Fruit fly (Drosophila melanogaster) whole organism, adult: Measurements from ENCODE around the gene CG46467.

ENCODE experiments used
- CG11617 ChIP-seq: fragments of 200-800 bp; sonication (Bioruptor generic); optimal IDR thresholded peaks from 2 replicates; lab custom pipeline; 2017; ENCODE audit warnings: mild to moderate bottlenecking, missing biosample characterization, missing genetic modification reagents, missing genetic modification characterization
- CG12768 ChIP-seq: fragments of 200-800 bp; sonication (Bioruptor generic); optimal IDR thresholded peaks from 2 replicates; lab custom pipeline; 2017; ENCODE audit warnings: missing biosample characterization, missing genetic modification characterization, mild to moderate bottlenecking, moderate library complexity, missing genetic modification reagents
- CG14711 ChIP-seq: fragments of 200-800 bp; sonication (Bioruptor generic); optimal IDR thresholded peaks from 2 replicates; lab custom pipeline; 2018; ENCODE audit warnings: missing biosample characterization, mild to moderate bottlenecking, missing genetic modification characterization, moderate library complexity
- CG1620 ChIP-seq: fragments of 200-800 bp; sonication (Bioruptor generic); optimal IDR thresholded peaks from 2 replicates; lab custom pipeline; 2016; ENCODE audit warnings: missing biosample characterization, missing genetic modification characterization
- CG33017 ChIP-seq: fragments of 200-800 bp; sonication (Bioruptor generic); optimal IDR thresholded peaks from 2 replicates; lab custom pipeline; 2018; ENCODE audit warnings: missing biosample characterization, mild to moderate bottlenecking, missing genetic modification characterization, moderate library complexity
- CG5204 ChIP-seq: fragments of 200-800 bp; sonication (Bioruptor generic); optimal IDR thresholded peaks from 2 replicates; lab custom pipeline; 2016; ENCODE audit warnings: missing biosample characterization, missing genetic modification characterization
- CG7045 ChIP-seq: fragments of 200-800 bp; sonication (Bioruptor generic); optimal IDR thresholded peaks from 2 replicates; lab custom pipeline; 2017; ENCODE audit warnings: missing biosample characterization, mild to moderate bottlenecking, missing genetic modification characterization
- CG7101 ChIP-seq: fragments of 200-800 bp; sonication (Bioruptor generic); optimal IDR thresholded peaks from 2 replicates; lab custom pipeline; 2018; ENCODE audit warnings: missing biosample characterization, mild to moderate bottlenecking, missing genetic modification characterization, moderate library complexity
- Clk ChIP-seq: fragments of 200-800 bp; sonication (Bioruptor generic); optimal IDR thresholded peaks from 2 replicates; lab custom pipeline; 2017; ENCODE audit warnings: missing biosample characterization, missing genetic modification characterization
- Crg-1 ChIP-seq: fragments of 200-800 bp; sonication (Bioruptor generic); optimal IDR thresholded peaks from 2 replicates; lab custom pipeline; 2016; ENCODE audit warnings: missing biosample characterization, missing genetic modification characterization
- Hr96 ChIP-seq: fragments of 200-800 bp; sonication (Bioruptor generic); optimal IDR thresholded peaks from 2 replicates; lab custom pipeline; 2016; ENCODE audit warnings: missing biosample characterization, missing genetic modification characterization
- Mnt ChIP-seq: fragments of 200-800 bp; sonication (Bioruptor generic); optimal IDR thresholded peaks from 2 replicates; lab custom pipeline; 2016; ENCODE audit warnings: missing biosample characterization, mild to moderate bottlenecking, missing genetic modification characterization
- bab1 ChIP-seq: fragments of 200-800 bp; sonication (Bioruptor generic); optimal IDR thresholded peaks from 3 replicates; lab custom pipeline; 2019; ENCODE audit warnings: missing biosample characterization, mild to moderate bottlenecking, missing genetic modification characterization, moderate library complexity
- cic ChIP-seq: fragments of 200-800 bp; sonication (Bioruptor generic); optimal IDR thresholded peaks from 2 replicates; lab custom pipeline; 2017; ENCODE audit warnings: missing biosample characterization, mild to moderate bottlenecking, missing genetic modification characterization, moderate library complexity
- cnc ChIP-seq, 2 experiments: fragments of >200 bp; optimal IDR thresholded peaks; 2 replicates each; lab custom pipeline; 2017
- kay ChIP-seq: fragments of 200-800 bp; sonication (Bioruptor generic); peaks from one replicate; lab custom pipeline; 2016; ENCODE audit warnings: missing biosample characterization, missing genetic modification characterization, borderline replicate concordance
- ovo ChIP-seq: fragments of 200-800 bp; sonication (Bioruptor generic); optimal IDR thresholded peaks from 2 replicates; lab custom pipeline; 2016; ENCODE audit warnings: missing biosample characterization, missing genetic modification characterization
- pad ChIP-seq: fragments of 200-800 bp; sonication (Bioruptor generic); optimal IDR thresholded peaks from 3 replicates; lab custom pipeline; 2017; ENCODE audit warnings: missing biosample characterization, missing genetic modification characterization, mild to moderate bottlenecking, moderate library complexity, missing genetic modification reagents
- tj ChIP-seq: fragments of 200-800 bp; sonication (Bioruptor generic); optimal IDR thresholded peaks from 3 replicates; lab custom pipeline; 2017; ENCODE audit warnings: missing biosample characterization, mild to moderate bottlenecking, missing genetic modification characterization, moderate library complexity
- toe ChIP-seq: fragments of 200-800 bp; sonication (Bioruptor generic); optimal IDR thresholded peaks from 2 replicates; lab custom pipeline; 2016; ENCODE audit warnings: missing biosample characterization, missing genetic modification characterization

CG46467 gene

dm6 chr3R:9978977-9979376 lies 104.5 kb downstream of the CG46467 start:
- TF ChIP-seq CG12768 (GFP tag; lab: Kevin White, UChicago) (no peak), CG7045 (no peak), Crg-1 (GFP tag; lab: Kevin White, UChicago) (no peak), cnc (optimal IDR thresholded peaks at IDR 0.05; lab: Kevin White, UChicago) (no peak), CG33017 (tag; lab: Kevin White, UChicago) (no peak), Hr96 (no peak), CG7101 (tag; lab: Kevin White, UChicago) (no peak), CG11617 (no peak), toe (GFP tag; lab: Kevin White, UChicago) (no peak), tj (GFP tag; lab: Kevin White, UChicago) (no peak), CG5204 (GFP tag; lab: Kevin White, UChicago) (no peak), pad (GFP tag; lab: Kevin White, UChicago) (no peak), cic (GFP tag; lab: Kevin White, UChicago) (no peak)

DNA sequence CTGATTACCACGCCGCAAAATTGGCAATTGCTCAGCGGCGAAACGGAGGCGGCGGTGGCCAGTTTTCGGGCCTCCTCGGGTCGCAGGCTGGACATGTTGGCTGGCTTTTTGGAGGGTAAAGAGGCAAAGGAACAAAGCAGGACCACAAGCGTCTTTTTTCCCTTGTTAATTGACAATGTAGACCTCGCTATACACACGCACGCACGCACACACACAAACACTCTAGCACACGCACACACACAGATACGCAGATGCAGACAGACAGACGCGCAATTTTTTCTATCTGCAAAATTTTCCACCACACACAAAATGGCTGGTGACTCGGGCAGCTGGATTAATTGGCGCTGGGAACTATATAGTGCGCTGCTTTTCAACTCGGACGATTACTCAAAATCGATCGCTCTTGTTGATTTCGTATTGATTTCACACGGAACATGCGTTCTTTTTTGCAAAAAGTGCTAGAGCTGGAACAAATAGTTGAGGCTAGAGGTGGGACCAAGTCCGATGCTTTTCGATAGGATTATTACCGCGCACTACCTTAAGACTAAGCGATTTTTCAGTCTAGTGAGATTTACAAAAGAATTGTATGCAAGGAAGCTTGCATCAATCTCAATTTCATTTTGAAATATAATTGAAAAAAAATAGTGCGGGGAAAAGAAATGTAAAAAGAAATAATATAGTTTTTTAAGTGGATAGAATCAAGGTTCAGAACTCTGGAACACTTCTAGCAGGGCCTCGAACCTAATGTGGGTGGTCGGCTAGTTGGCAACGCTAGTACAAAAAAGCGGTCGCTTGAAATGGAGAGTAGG lies 111.3 kb downstream of the CG46467 start, which contains the start of gene Art4:
Art4 (minus strand) TSS at position 476 of the 809 bp plus-strand sequence.
- TF ChIP-seq Clk (peak; percentile 40), bab1 (GFP tag; lab: Kevin White, UChicago) (peak; percentile 26), cic (GFP tag; lab: Kevin White, UChicago) (peak; percentile 19), Mnt (GFP tag; lab: Kevin White, UChicago) (peak; percentile 85), cnc (optimal IDR thresholded peaks at IDR 0.05; lab: Kevin White, UChicago) (no peak), toe (GFP tag; lab: Kevin White, UChicago) (peak; percentile 79), pad (GFP tag; lab: Kevin White, UChicago) (peak; percentile 45), CG11617 (peak; percentile 32), tj (GFP tag; lab: Kevin White, UChicago) (peak; percentile 13), Crg-1 (GFP tag; lab: Kevin White, UChicago) (peak; percentile 11), CG14711 (tag; lab: Kevin White, UChicago) (peak; percentile 15), CG12768 (GFP tag; lab: Kevin White, UChicago) (peak; percentile 30), kay (GFP tag; lab: Kevin White, UChicago) (no peak), CG7045 (peak; percentile 24), Hr96 (peak; percentile 66), ovo (no peak), CG33017 (tag; lab: Kevin White, UChicago) (no peak), CG1620 (GFP tag; lab: Kevin White, UChicago) (no peak), CG7101 (tag; lab: Kevin White, UChicago) (peak; percentile 59), CG5204 (GFP tag; lab: Kevin White, UChicago) (no peak)

dm6 chr3R:9996689-9997213 lies 122.3 kb downstream of the CG46467 start, which contains the start of the genes Gr85a and Spn85F:
Gene Gr85a (minus strand): TSS chr3R:9996789.
Gene Spn85F (plus strand): TSS chr3R:9997163.
- TF ChIP-seq tj (GFP tag; lab: Kevin White, UChicago), result no peak

- TF ChIP-seq bab1 (GFP tag; lab: Kevin White, UChicago) (peak; percentile 66), ovo (no peak)
Measured at dm6 chr3R:10001174-10001789, 126.8 kb downstream of the CG46467 start, which contains the start of gene CG5359. Gene CG5359 (minus strand): TSS chr3R:10001276.

DNA sequence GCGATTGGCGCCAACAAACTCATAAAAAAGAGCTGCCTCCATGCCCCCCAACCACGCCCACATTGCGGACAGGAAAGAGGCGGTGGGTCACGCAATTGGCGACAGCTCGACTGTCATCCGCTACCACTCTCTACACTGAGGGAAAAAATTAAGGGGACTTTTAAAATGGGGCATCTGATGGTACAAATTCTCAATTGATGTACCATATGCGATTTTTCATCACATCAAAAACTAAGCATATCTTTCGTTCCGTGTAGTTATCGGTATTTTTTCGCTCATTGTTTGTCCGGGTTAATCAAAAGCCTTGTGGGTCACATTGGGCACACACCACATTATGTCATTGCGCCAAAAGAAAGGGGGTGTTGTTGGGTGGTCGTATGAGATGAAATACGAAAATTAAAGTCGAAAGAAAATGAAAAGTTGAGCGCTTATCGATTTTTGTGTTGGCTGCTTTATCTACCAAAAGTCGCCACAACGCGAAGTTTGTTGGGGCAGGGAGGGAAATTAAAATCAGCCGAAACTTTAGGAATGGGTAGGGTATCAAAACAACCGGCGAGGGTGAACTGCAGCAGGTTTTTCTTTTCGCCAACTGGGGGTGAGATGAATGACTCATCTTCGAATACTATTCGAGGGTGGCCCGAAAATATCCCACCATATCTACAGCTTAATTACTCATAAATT lies 149.7 kb downstream of the CG46467 start:
- no peak for TF ChIP-seq pad (GFP tag; lab: Kevin White, UChicago)
- TF ChIP-seq CG7045, result no peak
- no peak for TF ChIP-seq bab1 (GFP tag; lab: Kevin White, UChicago)
- no peak for TF ChIP-seq ovo
- TF ChIP-seq Hr96, result no peak

DNA sequence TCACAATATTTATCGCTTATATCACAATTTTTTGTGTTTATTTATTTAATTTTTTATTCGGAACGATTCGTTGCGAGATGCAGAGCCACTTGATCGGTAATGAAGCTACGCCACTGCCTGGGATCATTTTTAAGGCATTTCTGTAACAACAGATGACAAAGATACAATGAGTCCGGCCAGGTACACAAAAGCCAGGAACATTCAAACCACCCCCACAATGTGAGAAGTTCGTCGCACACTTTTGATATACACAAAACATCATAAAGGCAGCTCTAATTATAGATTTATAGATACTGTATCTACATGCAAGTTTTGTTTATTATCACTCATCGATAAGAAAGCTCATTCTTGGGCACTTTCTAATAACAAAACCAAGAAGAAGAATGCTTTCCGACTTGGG lies 150.6 kb downstream of the CG46467 start, which contains the start of gene CG31407:
CG31407 (minus strand) TSS at position 101 of the 400 bp plus-strand sequence.
- TF ChIP-seq Hr96 (no peak), CG14711 (tag; lab: Kevin White, UChicago) (no peak), CG1620 (GFP tag; lab: Kevin White, UChicago) (no peak), pad (GFP tag; lab: Kevin White, UChicago) (no peak), Crg-1 (GFP tag; lab: Kevin White, UChicago) (no peak), toe (GFP tag; lab: Kevin White, UChicago) (no peak), CG7045 (no peak), tj (GFP tag; lab: Kevin White, UChicago) (no peak), bab1 (GFP tag; lab: Kevin White, UChicago) (no peak), ovo (no peak), cic (GFP tag; lab: Kevin White, UChicago) (no peak), Clk (no peak), Mnt (GFP tag; lab: Kevin White, UChicago) (no peak), CG11617 (no peak), CG33017 (tag; lab: Kevin White, UChicago) (no peak)
